Worm (Caenorhabditis elegans) whole organism, young adult: ENCODE data around the gene C16C8.16.

Experiments used
- B0019.2 ChIP-seq: fragments of 200-800 bp; sonication (Bioruptor generic); conservative IDR thresholded peaks from 2 replicates; pipeline ENCODE4 v1.3.6; 2022; ENCODE audit warnings: missing genetic modification reagents, missing genetic modification characterization, missing compliant biosample characterization
- C06A6.2 ChIP-seq: fragments of 200-800 bp; sonication (Bioruptor generic); conservative IDR thresholded peaks from 2 replicates; pipeline ENCODE4 v1.3.6; 2022; ENCODE audit warnings: missing genetic modification characterization, missing compliant biosample characterization
- C17E4.6 ChIP-seq: fragments of 200-800 bp; sonication (Bioruptor generic); IDR thresholded peaks from 2 replicates; pipeline ENCODE4 v1.3.6; 2022; ENCODE audit warnings: missing genetic modification reagents, missing genetic modification characterization, missing compliant biosample characterization
- D2030.7 ChIP-seq: fragments of 200-800 bp; sonication (Bioruptor generic); IDR thresholded peaks from 2 replicates; pipeline ENCODE4 v1.3.6; 2022; ENCODE audit warnings: missing genetic modification reagents, missing genetic modification characterization, missing compliant biosample characterization
- F22D6.2 ChIP-seq: sonication (generic microtip); optimal IDR thresholded peaks from 2 replicates; lab custom pipeline; 2016; ENCODE audit warnings: mild to moderate bottlenecking, missing genetic modification characterization, missing compliant biosample characterization
- F23B12.7 ChIP-seq: sonication (generic microtip); optimal IDR thresholded peaks from 2 replicates; lab custom pipeline; 2017; ENCODE audit warnings: missing genetic modification characterization, mild to moderate bottlenecking, missing compliant biosample characterization, antibody characterized with exemption, moderate library complexity; ENCODE audit not compliant: insufficient read depth
- F33H1.4 ChIP-seq: fragments of 200-800 bp; sonication (Bioruptor generic); IDR thresholded peaks from 2 replicates; pipeline ENCODE4 v1.3.6; 2022; ENCODE audit warnings: missing genetic modification reagents, missing genetic modification characterization, missing compliant biosample characterization
- K12H6.12 ChIP-seq: fragments of 200-800 bp; sonication (Bioruptor generic); optimal IDR thresholded peaks from 2 replicates; lab custom pipeline; 2018; ENCODE audit warnings: mild to moderate bottlenecking, missing genetic modification characterization, missing compliant biosample characterization
- Y67H2A.10 ChIP-seq: fragments of 200-800 bp; sonication (Bioruptor generic); conservative IDR thresholded peaks from 2 replicates; pipeline ENCODE4 v1.3.6; 2022; ENCODE audit warnings: missing genetic modification reagents, missing genetic modification characterization, missing compliant biosample characterization
- athp-1 ChIP-seq: sonication (generic microtip); optimal IDR thresholded peaks from 2 replicates; lab custom pipeline; 2017; ENCODE audit warnings: mild to moderate bottlenecking, missing genetic modification characterization, missing compliant biosample characterization
- attf-3 ChIP-seq: fragments of 200-800 bp; sonication (Bioruptor generic); conservative IDR thresholded peaks from 2 replicates; pipeline ENCODE4 v1.3.6; 2022; ENCODE audit warnings: missing genetic modification reagents, missing genetic modification characterization, missing compliant biosample characterization
- bed-2 ChIP-seq: fragments of 200-800 bp; sonication (Bioruptor generic); IDR thresholded peaks from 2 replicates; pipeline ENCODE4 v1.3.6; 2022; ENCODE audit warnings: missing genetic modification reagents, missing genetic modification characterization, missing compliant biosample characterization
- cebp-2 ChIP-seq: fragments of 200-800 bp; sonication (Bioruptor generic); IDR thresholded peaks from 2 replicates; pipeline ENCODE4 v1.3.6; 2022; ENCODE audit warnings: missing genetic modification characterization, missing compliant biosample characterization
- ceh-91 ChIP-seq: fragments of 200-800 bp; sonication (Bioruptor generic); IDR thresholded peaks from 2 replicates; pipeline ENCODE4 v1.3.6; 2022; ENCODE audit warnings: missing genetic modification reagents, missing genetic modification characterization, missing compliant biosample characterization
- efl-1 ChIP-seq: fragments of 150-350 bp; optimal IDR thresholded peaks from 2 replicates; lab custom pipeline; 2014; ENCODE audit warnings: missing biosample characterization, missing genetic modification reagents, missing genetic modification characterization
- egl-44 ChIP-seq: fragments of 200-800 bp; sonication (Bioruptor generic); IDR thresholded peaks from 2 replicates; pipeline ENCODE4 v1.3.6; 2022; ENCODE audit warnings: missing genetic modification reagents, missing genetic modification characterization, missing compliant biosample characterization
- hsf-1 ChIP-seq: fragments of 200-800 bp; sonication (Bioruptor generic); IDR thresholded peaks from 2 replicates; pipeline ENCODE4 v1.3.6; 2022; ENCODE audit warnings: missing genetic modification reagents, missing genetic modification characterization, missing compliant biosample characterization
- lag-1 ChIP-seq: fragments of 200-800 bp; sonication (Bioruptor generic); IDR thresholded peaks from 2 replicates; pipeline ENCODE4 v1.3.6; 2022; ENCODE audit warnings: missing genetic modification reagents, missing genetic modification characterization, missing compliant biosample characterization
- let-607 ChIP-seq, 2 experiments: fragments of 200-800 bp in 1 of 2; sonication (Bioruptor generic) in 1 of 2; sonication (generic microtip) in 1 of 2; optimal IDR thresholded peaks; 2 replicates each; lab custom pipeline; 2016 to 2018; ENCODE audit warnings: mild to moderate bottlenecking in 2 of 2, missing compliant biosample characterization in 2 of 2, missing genetic modification characterization in 2 of 2, moderate library complexity in 2 of 2, missing genotype in 1 of 2
- lin-35 ChIP-seq, 3 experiments: fragments of 150-350 bp in 2 of 3; sonication (generic microtip) in 1 of 3; optimal IDR thresholded peaks; 2 replicates each; lab custom pipeline; 2014 to 2018; ENCODE audit warnings: missing biosample characterization in 3 of 3, missing genetic modification characterization in 3 of 3, missing genetic modification reagents in 3 of 3
- lir-1 ChIP-seq: fragments of 200-800 bp; sonication (Bioruptor generic); conservative IDR thresholded peaks from 2 replicates; pipeline ENCODE4 v1.3.6; 2022; ENCODE audit warnings: missing genetic modification reagents, missing genetic modification characterization, missing compliant biosample characterization
- lsl-1 ChIP-seq: fragments of 200-800 bp; sonication (Bioruptor generic); optimal IDR thresholded peaks from 2 replicates; lab custom pipeline; 2018; ENCODE audit warnings: mild to moderate bottlenecking, missing genetic modification characterization, moderate library complexity, missing compliant biosample characterization
- madf-10 ChIP-seq: sonication (generic microtip); optimal IDR thresholded peaks from 2 replicates; lab custom pipeline; 2016; ENCODE audit warnings: mild to moderate bottlenecking, missing genetic modification characterization, missing compliant biosample characterization
- madf-6 ChIP-seq: fragments of 200-800 bp; sonication (Bioruptor generic); IDR thresholded peaks from 2 replicates; pipeline ENCODE4 v1.3.6; 2022; ENCODE audit warnings: missing genetic modification reagents, missing genetic modification characterization, missing compliant biosample characterization
- mel-28 ChIP-seq: sonication (generic microtip); optimal IDR thresholded peaks from 2 replicates; lab custom pipeline; 2016; ENCODE audit warnings: borderline replicate concordance, mild to moderate bottlenecking, missing genetic modification characterization, missing compliant biosample characterization
- nfya-2 ChIP-seq: fragments of 200-800 bp; sonication (Bioruptor generic); IDR thresholded peaks from 2 replicates; pipeline ENCODE4 v1.3.6; 2022; ENCODE audit warnings: missing genetic modification reagents, missing genetic modification characterization, missing compliant biosample characterization
- nhr-80 ChIP-seq: sonication (generic microtip); optimal IDR thresholded peaks from 2 replicates; lab custom pipeline; 2016; ENCODE audit warnings: missing genetic modification characterization, missing compliant biosample characterization
- pbrm-1 ChIP-seq: fragments of 200-800 bp; sonication (Bioruptor generic); IDR thresholded peaks from 2 replicates; pipeline ENCODE4 v1.3.6; 2022; ENCODE audit warnings: missing genetic modification reagents, missing genetic modification characterization, missing compliant biosample characterization
- rec-8 ChIP-seq, 2 experiments: sonication (generic microtip); optimal IDR thresholded peaks; 2 replicates each; lab custom pipeline; 2016; ENCODE audit warnings: mild to moderate bottlenecking in 2 of 2, missing genetic modification characterization in 2 of 2, missing genetic modification reagents in 2 of 2, missing genotype in 2 of 2, missing biosample characterization in 1 of 2, missing compliant biosample characterization in 1 of 2, moderate library complexity in 1 of 2
- rpc-1 ChIP-seq, 2 experiments: fragments of 150-350 bp in 1 of 2; sonication (generic microtip) in 1 of 2; optimal IDR thresholded peaks; 2 replicates each; lab custom pipeline; 2014 to 2018; ENCODE audit warnings: missing biosample characterization in 1 of 2, missing genetic modification characterization in 1 of 2, missing genetic modification reagents in 1 of 2, missing genotype in 1 of 2
- sea-2 ChIP-seq: fragments of 200-800 bp; sonication (Bioruptor generic); IDR thresholded peaks from 2 replicates; pipeline ENCODE4 v1.3.6; 2022; ENCODE audit warnings: missing genetic modification characterization, missing compliant biosample characterization
- snpc-3.4 ChIP-seq: sonication (generic microtip); optimal IDR thresholded peaks from 2 replicates; lab custom pipeline; 2017; ENCODE audit warnings: missing genetic modification characterization, mild to moderate bottlenecking, missing compliant biosample characterization, antibody characterized with exemption, moderate library complexity, missing genotype, missing genetic modification reagents
- tlf-1 ChIP-seq: fragments of 200-800 bp; sonication (Bioruptor generic); optimal IDR thresholded peaks from 2 replicates; lab custom pipeline; 2018; ENCODE audit warnings: mild to moderate bottlenecking, missing genetic modification characterization, missing compliant biosample characterization
- unc-62 ChIP-seq: fragments of 150-350 bp; optimal IDR thresholded peaks from 2 replicates; lab custom pipeline; 2014; ENCODE audit warnings: missing biosample characterization, missing genetic modification reagents, missing genetic modification characterization
- xnd-1 ChIP-seq: sonication (generic microtip); optimal IDR thresholded peaks from 2 replicates; lab custom pipeline; 2016; ENCODE audit warnings: missing genotype, missing genetic modification reagents, missing genetic modification characterization, missing compliant biosample characterization
- zfh-2 ChIP-seq: fragments of 200-800 bp; sonication (Bioruptor generic); conservative IDR thresholded peaks from 2 replicates; pipeline ENCODE4 v1.3.6; 2022; ENCODE audit warnings: missing genetic modification reagents, missing genetic modification characterization, missing compliant biosample characterization
- ztf-26 ChIP-seq: sonication (generic microtip); optimal IDR thresholded peaks from 2 replicates; lab custom pipeline; 2017; ENCODE audit warnings: missing genetic modification characterization, missing compliant biosample characterization

The C16C8.16 gene

ce11 chrII:3452421-3452820, 6.9 kb downstream of the C16C8.16 start, which contains the start of gene C16C8.12:
TSS of gene C16C8.12 (plus strand) at chrII:3452721.
- TF ChIP-seq D2030.7 (GFP tag; lab: Robert Waterston, UW) (peak; percentile 18; the same call in 1 of the 2 replicates), lsl-1 (GFP tag; lab: Kevin White, UChicago) (peak; percentile 72), rpc-1 (optimal IDR thresholded peaks at IDR 0.05; lab: Kevin White, UChicago) (no peak), rpc-1 (tag; optimal IDR thresholded peaks at IDR 0.05; lab: Kevin White, UChicago) (no peak)
- TF ChIP-seq, all 124 proteins: peak for 2

- peak; percentile 20 for TF ChIP-seq athp-1 (tag; lab: Kevin White, UChicago)
- no peak for TF ChIP-seq tlf-1 (GFP tag; lab: Kevin White, UChicago)
- peak; percentile 80 for TF ChIP-seq lsl-1 (GFP tag; lab: Kevin White, UChicago)
- TF ChIP-seq xnd-1 (tag; lab: Kevin White, UChicago): peak; percentile 7
- peak; percentile 51; the same call in 1 of the 2 replicates for TF ChIP-seq madf-6 (GFP tag; lab: Robert Waterston, UW)
- TF ChIP-seq sea-2: no peak
- TF ChIP-seq F33H1.4: 0 out of 2 replicates have a peak, but pooled peaks have one; percentile 25
- TF ChIP-seq mel-28 (tag; lab: Kevin White, UChicago): no peak
- TF ChIP-seq F22D6.2 (tag; lab: Kevin White, UChicago): no peak
Measured at ce11 chrII:3453521-3453920, 8.0 kb downstream of the C16C8.16 start, which contains the start of gene C16C8.11. TSS of gene C16C8.11 (plus strand) at chrII:3453708.

ce11 chrII:3458209-3458608, 12.7 kb downstream of the C16C8.16 start, which contains the start of the genes C16C8.26 and C16C8.19:
TSS of gene C16C8.26 (minus strand) at chrII:3458309.
TSS of gene C16C8.19 (plus strand) at chrII:3458487.
- no peak for TF ChIP-seq nhr-80 (tag; lab: Kevin White, UChicago)

ce11 chrII:3459199-3459598, 13.6 kb downstream of the C16C8.16 start:
- no peak for TF ChIP-seq ceh-91
- no peak for TF ChIP-seq madf-10 (tag; lab: Kevin White, UChicago)
- no peak for TF ChIP-seq madf-6 (GFP tag; lab: Robert Waterston, UW)
- no peak for TF ChIP-seq attf-3 (GFP tag; lab: Robert Waterston, UW)
- TF ChIP-seq B0019.2 (GFP tag; lab: Robert Waterston, UW): no peak
- TF ChIP-seq Y67H2A.10 (GFP tag; lab: Robert Waterston, UW): no peak
- TF ChIP-seq pbrm-1 (GFP tag; lab: Robert Waterston, UW): no peak
- no peak for TF ChIP-seq hsf-1 (GFP tag; lab: Robert Waterston, UW)
- TF ChIP-seq ztf-26 (tag; lab: Kevin White, UChicago): no peak
- TF ChIP-seq let-607 (tag; optimal IDR thresholded peaks at IDR 0.05; lab: Kevin White, UChicago): no peak
- no peak for TF ChIP-seq F22D6.2 (tag; lab: Kevin White, UChicago)
- no peak for TF ChIP-seq bed-2 (GFP tag; lab: Robert Waterston, UW)
- TF ChIP-seq lag-1 (GFP tag; lab: Robert Waterston, UW): no peak
- TF ChIP-seq lir-1 (GFP tag; lab: Robert Waterston, UW): no peak
- no peak for TF ChIP-seq nfya-2 (GFP tag; lab: Robert Waterston, UW)
- TF ChIP-seq cebp-2 (GFP tag; lab: Robert Waterston, UW): no peak
- TF ChIP-seq C06A6.2 (GFP tag; lab: Robert Waterston, UW): no peak
- TF ChIP-seq egl-44 (GFP tag; lab: Robert Waterston, UW): no peak
- no peak for TF ChIP-seq F23B12.7 (tag; lab: Kevin White, UChicago)
- TF ChIP-seq zfh-2 (GFP tag; lab: Robert Waterston, UW): no peak

ce11 chrII:3460048-3460447, 14.5 kb downstream of the C16C8.16 start, which contains the start of gene C16C8.7:
TSS of gene C16C8.7 (minus strand) at chrII:3460148.
- TF ChIP-seq efl-1 (GFP tag; lab: Kevin White, UChicago) (no peak), lin-35 (GFP tag; optimal IDR thresholded peaks at IDR 0.05; lab: Kevin White, UChicago) (no peak), rec-8 (tag; optimal IDR thresholded peaks at IDR 0.05; lab: Kevin White, UChicago) (no peak), K12H6.12 (tag; lab: Kevin White, UChicago) (no peak), ztf-26 (tag; lab: Kevin White, UChicago) (no peak), snpc-3.4 (no peak), unc-62 (GFP tag; lab: Kevin White, UChicago) (no peak), C17E4.6 (GFP tag; lab: Robert Waterston, UW) (no peak), D2030.7 (GFP tag; lab: Robert Waterston, UW) (no peak)
